Worm (Caenorhabditis elegans) whole organism, L2 larva: Measurements from ENCODE around the gene C06G3.8.

Experiments
- C34F6.9 ChIP-seq: fragments of 150-350 bp; optimal IDR thresholded peaks from 2 replicates; lab custom pipeline; 2014; ENCODE audit warnings: missing biosample characterization, missing genetic modification characterization
- F13H6.1 ChIP-seq: sonication (generic microtip); optimal IDR thresholded peaks from 2 replicates; lab custom pipeline; 2016; ENCODE audit warnings: missing genetic modification characterization, missing compliant biosample characterization
- Y55F3AM.14 ChIP-seq: fragments of 200-800 bp; sonication (Bioruptor generic); optimal IDR thresholded peaks from 2 replicates; lab custom pipeline; 2018; ENCODE audit warnings: mild to moderate bottlenecking, missing genetic modification characterization, missing compliant biosample characterization
- ZK546.5 ChIP-seq: sonication (generic microtip); optimal IDR thresholded peaks from 2 replicates; lab custom pipeline; 2017; ENCODE audit warnings: missing biosample characterization, missing genetic modification characterization
- alr-1 ChIP-seq: fragments of 150-350 bp; optimal IDR thresholded peaks from 2 replicates; lab custom pipeline; 2014; ENCODE audit warnings: missing biosample characterization, missing genetic modification characterization
- aly-2 ChIP-seq: fragments of 150-350 bp; optimal IDR thresholded peaks from 2 replicates; lab custom pipeline; 2014; ENCODE audit warnings: missing biosample characterization, missing genetic modification characterization
- ama-1 ChIP-seq: fragments of 150-350 bp; optimal IDR thresholded peaks from 2 replicates; lab custom pipeline; 2018; ENCODE audit warnings: inconsistent platforms
- ceh-82 ChIP-seq: fragments of 150-350 bp; optimal IDR thresholded peaks from 2 replicates; lab custom pipeline; 2014; ENCODE audit warnings: missing biosample characterization, missing genetic modification characterization
- crh-2 ChIP-seq: sonication (generic microtip); optimal IDR thresholded peaks from 2 replicates; lab custom pipeline; 2017; ENCODE audit warnings: missing biosample characterization, missing genetic modification characterization
- dmd-4 ChIP-seq: sonication (generic microtip); optimal IDR thresholded peaks from 2 replicates; lab custom pipeline; 2017; ENCODE audit warnings: missing biosample characterization, missing genetic modification characterization
- egl-27 ChIP-seq: sonication (generic microtip); optimal IDR thresholded peaks from 3 replicates; lab custom pipeline; 2017; ENCODE audit warnings: missing biosample characterization, missing genetic modification reagents, missing genetic modification characterization
- elt-1 ChIP-seq: fragments of 150-350 bp; optimal IDR thresholded peaks from 2 replicates; lab custom pipeline; 2014; ENCODE audit warnings: missing biosample characterization, missing genetic modification characterization
- elt-3 ChIP-seq: sonication (generic microtip); optimal IDR thresholded peaks from 2 replicates; lab custom pipeline; 2017; ENCODE audit warnings: missing biosample characterization, missing genetic modification characterization
- gmeb-1 ChIP-seq: fragments of 150-350 bp; optimal IDR thresholded peaks from 2 replicates; lab custom pipeline; 2014; ENCODE audit warnings: missing biosample characterization, missing genetic modification characterization
- lin-11 ChIP-seq: fragments of 150-350 bp; sonication (generic microtip); optimal IDR thresholded peaks from 2 replicates; lab custom pipeline; 2014; ENCODE audit warnings: missing biosample characterization, missing genetic modification characterization, inconsistent platforms, mixed read lengths
- lin-13 ChIP-seq: fragments of 150-350 bp; optimal IDR thresholded peaks from 2 replicates; lab custom pipeline; 2014; ENCODE audit warnings: missing biosample characterization, missing genetic modification reagents, missing genetic modification characterization
- lsy-2 ChIP-seq, 2 experiments: fragments of 150-350 bp in 1 of 2; sonication (generic microtip) in 1 of 2; optimal IDR thresholded peaks; 2 replicates each; lab custom pipeline; 2014 to 2017; ENCODE audit warnings: missing biosample characterization in 2 of 2, missing genetic modification characterization in 2 of 2
- mab-5 ChIP-seq: fragments of 150-350 bp; optimal IDR thresholded peaks from 2 replicates; lab custom pipeline; 2014; ENCODE audit warnings: missing biosample characterization, missing genetic modification characterization
- mbf-1 ChIP-seq: sonication (generic microtip); optimal IDR thresholded peaks from 2 replicates; lab custom pipeline; 2017; ENCODE audit warnings: missing biosample characterization, missing genetic modification characterization
- mdl-1 ChIP-seq, 2 experiments: fragments of 150-350 bp in 1 of 2; sonication (generic microtip) in 1 of 2; optimal IDR thresholded peaks; 2 replicates each; lab custom pipeline; 2017; ENCODE audit warnings: missing biosample characterization in 2 of 2, missing genetic modification characterization in 2 of 2
- nhr-10 ChIP-seq: sonication (generic microtip); optimal IDR thresholded peaks from 2 replicates; lab custom pipeline; 2017; ENCODE audit warnings: missing biosample characterization, missing genetic modification characterization
- nhr-11 ChIP-seq: fragments of 150-350 bp; optimal IDR thresholded peaks from 2 replicates; lab custom pipeline; 2014; ENCODE audit warnings: missing biosample characterization, missing genetic modification characterization
- nhr-12 ChIP-seq: fragments of 150-350 bp; optimal IDR thresholded peaks from 2 replicates; lab custom pipeline; 2014; ENCODE audit warnings: missing biosample characterization, missing genetic modification characterization
- nhr-129 ChIP-seq: fragments of 150-350 bp; optimal IDR thresholded peaks from 2 replicates; lab custom pipeline; 2014; ENCODE audit warnings: missing biosample characterization, missing genetic modification characterization
- nhr-21 ChIP-seq: fragments of 150-350 bp; optimal IDR thresholded peaks from 2 replicates; lab custom pipeline; 2014; ENCODE audit warnings: missing biosample characterization, missing genetic modification characterization
- nhr-23 ChIP-seq: fragments of 150-350 bp; optimal IDR thresholded peaks from 2 replicates; lab custom pipeline; 2014; ENCODE audit warnings: missing biosample characterization, missing genetic modification reagents, missing genetic modification characterization
- nhr-237 ChIP-seq: fragments of 150-350 bp; optimal IDR thresholded peaks from 2 replicates; lab custom pipeline; 2014; ENCODE audit warnings: missing biosample characterization, missing genetic modification characterization
- nhr-6 ChIP-seq: fragments of 150-350 bp; optimal IDR thresholded peaks from 2 replicates; lab custom pipeline; 2014; ENCODE audit warnings: missing biosample characterization, missing genetic modification characterization
- nhr-77 ChIP-seq: fragments of 150-350 bp; optimal IDR thresholded peaks from 2 replicates; lab custom pipeline; 2014; ENCODE audit warnings: missing biosample characterization, missing genetic modification characterization
- skn-1 ChIP-seq: sonication (generic microtip); optimal IDR thresholded peaks from 2 replicates; lab custom pipeline; 2017; ENCODE audit warnings: missing biosample characterization, missing genetic modification characterization
- sma-9 ChIP-seq, 2 experiments: fragments of 150-350 bp in 1 of 2; sonication (generic microtip) in 1 of 2; optimal IDR thresholded peaks; 2 replicates each; lab custom pipeline; 2014 to 2016; ENCODE audit warnings: missing genetic modification characterization in 2 of 2, mild to moderate bottlenecking in 1 of 2, missing biosample characterization in 1 of 2, missing compliant biosample characterization in 1 of 2, missing genetic modification reagents in 1 of 2, moderate library complexity in 1 of 2
- unc-62 ChIP-seq: fragments of 150-350 bp; optimal IDR thresholded peaks from 2 replicates; lab custom pipeline; 2014; ENCODE audit warnings: missing biosample characterization, missing genetic modification reagents, missing genetic modification characterization
- zag-1 ChIP-seq: fragments of 150-350 bp; optimal IDR thresholded peaks from 2 replicates; lab custom pipeline; 2014; ENCODE audit warnings: missing biosample characterization, missing genetic modification characterization
- ztf-1 ChIP-seq: fragments of 200-800 bp; sonication (Bioruptor generic); conservative IDR thresholded peaks from 2 replicates; pipeline ENCODE4 v1.3.6; 2022; ENCODE audit warnings: missing genetic modification characterization, missing compliant biosample characterization
- ztf-11 ChIP-seq: sonication (generic microtip); optimal IDR thresholded peaks from 2 replicates; lab custom pipeline; 2017; ENCODE audit warnings: missing biosample characterization, missing genetic modification characterization

The C06G3.8 gene

ce11 chrIV:7011728-7012127, 20.6 kb downstream of the C06G3.8 start, which contains the start of gene trxr-1:
TSS of gene trxr-1 (plus strand) at chrIV:7011954.
- TF ChIP-seq ztf-1 (GFP tag; lab: Robert Waterston, UW), result no peak
- no peak for TF ChIP-seq zag-1 (tag; lab: Kevin White, UChicago)
- TF ChIP-seq lin-11, result no peak
- TF ChIP-seq lin-13, result no peak
- TF ChIP-seq lsy-2 (tag; optimal IDR thresholded peaks at IDR 0.05; lab: Kevin White, UChicago), result no peak
- TF ChIP-seq mab-5 (tag; lab: Kevin White, UChicago), result no peak
- TF ChIP-seq ceh-82, result no peak
- TF ChIP-seq egl-27 (tag; lab: Kevin White, UChicago), result no peak
- no peak for TF ChIP-seq mbf-1
- TF ChIP-seq, all 48 proteins: peak for 0

- TF ChIP-seq ama-1 (lab: Kevin White, UChicago) (no peak), nhr-6 (no peak), ZK546.5 (tag; lab: Kevin White, UChicago) (no peak), Y55F3AM.14 (GFP tag; lab: Kevin White, UChicago) (no peak), nhr-129 (no peak), mdl-1 (tag; optimal IDR thresholded peaks at IDR 0.05; lab: Kevin White, UChicago) (no peak), nhr-11 (tag; lab: Kevin White, UChicago) (no peak), mbf-1 (no peak), mab-5 (tag; lab: Kevin White, UChicago) (no peak), lin-13 (no peak), dmd-4 (no peak), lsy-2 (tag; optimal IDR thresholded peaks at IDR 0.05; lab: Kevin White, UChicago) (no peak), elt-3 (no peak), lin-11 (no peak), nhr-21 (tag; lab: Kevin White, UChicago) (no peak), skn-1 (tag; lab: Kevin White, UChicago) (no peak), elt-1 (tag; lab: Kevin White, UChicago) (no peak), nhr-237 (tag; lab: Kevin White, UChicago) (no peak), nhr-10 (tag; lab: Kevin White, UChicago) (no peak)
- TF ChIP-seq, all 48 proteins: peak for 0
These were observed 21.5 kb downstream of the C06G3.8 start, which contains the start of gene C25A8.1 for ce11 chrIV:7010835-7011234. TSS of gene C25A8.1 (plus strand) at chrIV:7011135.

- TF ChIP-seq nhr-10 (tag; lab: Kevin White, UChicago), result no peak
- TF ChIP-seq nhr-11 (tag; lab: Kevin White, UChicago), result no peak
- no peak for TF ChIP-seq aly-2 (tag; lab: Kevin White, UChicago)
- TF ChIP-seq C34F6.9, result no peak
- TF ChIP-seq unc-62, result no peak
- TF ChIP-seq gmeb-1 (tag; lab: Kevin White, UChicago), result no peak
- no peak for TF ChIP-seq elt-3
- no peak for TF ChIP-seq F13H6.1
- TF ChIP-seq nhr-23 (tag; lab: Kevin White, UChicago), result no peak
- TF ChIP-seq dmd-4, result no peak
- TF ChIP-seq ceh-82, result no peak
- TF ChIP-seq nhr-77 (tag; lab: Kevin White, UChicago), result no peak
- TF ChIP-seq nhr-237 (tag; lab: Kevin White, UChicago), result no peak
These were observed 22.2 kb downstream of the C06G3.8 start for ce11 chrIV:7010195-7010594.

ce11 chrIV:7009531-7009930, 22.8 kb downstream of the C06G3.8 start, which contains the start of gene C25A8.2:
TSS of gene C25A8.2 (plus strand) at chrIV:7009831.
- TF ChIP-seq ztf-11 (no peak), alr-1 (tag; lab: Kevin White, UChicago) (no peak), F13H6.1 (no peak), nhr-11 (tag; lab: Kevin White, UChicago) (no peak), lsy-2 (tag; optimal IDR thresholded peaks at IDR 0.05; lab: Kevin White, UChicago) (no peak), nhr-77 (tag; lab: Kevin White, UChicago) (no peak), elt-3 (no peak), lin-13 (no peak), mab-5 (tag; lab: Kevin White, UChicago) (no peak)

ce11 chrIV:7003323-7003722, 29.0 kb downstream of the C06G3.8 start, which contains the start of gene cht-3:
TSS of gene cht-3 (plus strand) at chrIV:7003623.
- no peak for TF ChIP-seq crh-2 (tag; lab: Kevin White, UChicago)
- TF ChIP-seq sma-9 (GFP tag; optimal IDR thresholded peaks at IDR 0.05; lab: Kevin White, UChicago), result no peak
- no peak for TF ChIP-seq sma-9 (tag; optimal IDR thresholded peaks at IDR 0.05; lab: Kevin White, UChicago)
- TF ChIP-seq ZK546.5 (tag; lab: Kevin White, UChicago), result no peak
- TF ChIP-seq nhr-12, result no peak
